Fruit fly (Drosophila melanogaster) whole organism, embryonic: ENCODE results near the gene CG3337.

Experiments
- Atf-2 ChIP-seq: fragments of 200-800 bp; sonication (Bioruptor generic); optimal IDR thresholded peaks from 2 replicates; lab custom pipeline; 2016; ENCODE audit warnings: missing biosample characterization, missing genetic modification characterization
- Bteb2 ChIP-seq: fragments of 200-800 bp; sonication (Bioruptor generic); optimal IDR thresholded peaks from 2 replicates; lab custom pipeline; 2016; ENCODE audit warnings: missing biosample characterization, missing genetic modification characterization
- CG10959 ChIP-seq: fragments of 200-800 bp; sonication (Bioruptor generic); IDR thresholded peaks from 2 replicates; pipeline ENCODE4 v1.3.6; 2022; ENCODE audit warnings: missing biosample characterization, missing genetic modification characterization
- CG11093 ChIP-seq: fragments of 200-800 bp; sonication (Bioruptor generic); IDR thresholded peaks from 3 replicates; pipeline ENCODE4 v1.3.6; 2022; ENCODE audit warnings: missing biosample characterization, missing genetic modification characterization
- CG11398 ChIP-seq: fragments of 200-800 bp; sonication (Bioruptor generic); optimal IDR thresholded peaks from 2 replicates; lab custom pipeline; 2016; ENCODE audit warnings: missing biosample characterization, missing genetic modification characterization
- CG12071 ChIP-seq: fragments of 200-800 bp; sonication (Bioruptor generic); optimal IDR thresholded peaks from 3 replicates; lab custom pipeline; 2018; ENCODE audit warnings: missing biosample characterization, mild to moderate bottlenecking, missing genetic modification characterization
- CG12155 ChIP-seq: fragments of 200-800 bp; sonication (Bioruptor generic); optimal IDR thresholded peaks from 3 replicates; lab custom pipeline; 2016; ENCODE audit warnings: missing biosample characterization, missing genetic modification characterization
- CG12219 ChIP-seq: fragments of 200-800 bp; sonication (Bioruptor generic); optimal IDR thresholded peaks from 3 replicates; lab custom pipeline; 2018; ENCODE audit warnings: missing biosample characterization, mild to moderate bottlenecking, missing genetic modification characterization
- CG12769 ChIP-seq: fragments of 200-800 bp; sonication (Bioruptor generic); optimal IDR thresholded peaks from 2 replicates; lab custom pipeline; 2019; ENCODE audit warnings: missing biosample characterization, mild to moderate bottlenecking, missing genetic modification characterization, moderate library complexity
- CG13296 ChIP-seq: fragments of 200-800 bp; sonication (Bioruptor generic); optimal IDR thresholded peaks from 3 replicates; lab custom pipeline; 2018; ENCODE audit warnings: missing biosample characterization, mild to moderate bottlenecking, missing genetic modification characterization
- CG17568 ChIP-seq: fragments of 200-800 bp; sonication (Bioruptor generic); optimal IDR thresholded peaks from 2 replicates; lab custom pipeline; 2018; ENCODE audit warnings: missing biosample characterization, mild to moderate bottlenecking, missing genetic modification characterization, moderate library complexity
- CG1792 ChIP-seq: fragments of 200-800 bp; sonication (Bioruptor generic); optimal IDR thresholded peaks from 2 replicates; lab custom pipeline; 2016; ENCODE audit warnings: missing biosample characterization, missing genetic modification characterization
- CG18599 ChIP-seq: fragments of 200-800 bp; sonication (Bioruptor generic); optimal IDR thresholded peaks from 3 replicates; lab custom pipeline; 2017; ENCODE audit warnings: missing biosample characterization, missing genetic modification characterization, mild to moderate bottlenecking, moderate library complexity, missing genetic modification reagents
- CG3847 ChIP-seq: fragments of 200-800 bp; sonication (Bioruptor generic); IDR thresholded peaks from 2 replicates; pipeline ENCODE4 v1.3.6; 2022; ENCODE audit warnings: missing biosample characterization, missing genetic modification characterization
- CG4360 ChIP-seq: fragments of 200-800 bp; sonication (Bioruptor generic); IDR thresholded peaks from 2 replicates; pipeline ENCODE4 v1.3.6; 2022; ENCODE audit warnings: missing biosample characterization, missing genetic modification characterization
- CG4617 ChIP-seq: fragments of 200-800 bp; sonication (Bioruptor generic); optimal IDR thresholded peaks from 3 replicates; lab custom pipeline; 2016; ENCODE audit warnings: missing biosample characterization, missing genetic modification characterization, borderline replicate concordance
- CG6272 ChIP-seq: fragments of 200-800 bp; sonication (Bioruptor generic); IDR thresholded peaks from 2 replicates; pipeline ENCODE4 v1.3.6; 2022; ENCODE audit warnings: missing biosample characterization, missing genetic modification characterization
- CG7839 ChIP-seq: fragments of 200-800 bp; sonication (Bioruptor generic); optimal IDR thresholded peaks from 3 replicates; lab custom pipeline; 2018; ENCODE audit warnings: missing biosample characterization, mild to moderate bottlenecking, missing genetic modification characterization, moderate library complexity
- CG7987 ChIP-seq: fragments of 200-800 bp; sonication (Bioruptor generic); optimal IDR thresholded peaks from 2 replicates; lab custom pipeline; 2018; ENCODE audit warnings: missing biosample characterization, mild to moderate bottlenecking, missing genetic modification characterization, moderate library complexity
- CG9609 ChIP-seq: fragments of 200-800 bp; sonication (Bioruptor generic); optimal IDR thresholded peaks from 3 replicates; lab custom pipeline; 2016; ENCODE audit warnings: missing biosample characterization, missing genetic modification characterization
- CG9727 ChIP-seq: fragments of 200-800 bp; sonication (Bioruptor generic); optimal IDR thresholded peaks from 3 replicates; lab custom pipeline; 2017; ENCODE audit warnings: missing biosample characterization, mild to moderate bottlenecking, missing genetic modification characterization
- CG9797 ChIP-seq: fragments of 200-800 bp; sonication (Bioruptor generic); optimal IDR thresholded peaks from 3 replicates; lab custom pipeline; 2018; ENCODE audit warnings: missing biosample characterization, mild to moderate bottlenecking, missing genetic modification characterization
- Dip2 ChIP-seq: fragments of 200-800 bp; sonication (Bioruptor generic); IDR thresholded peaks from 2 replicates; pipeline ENCODE4 v1.3.6; 2022; ENCODE audit warnings: missing biosample characterization, missing genetic modification characterization
- Doc2 ChIP-seq: fragments of 200-800 bp; sonication (Bioruptor generic); IDR thresholded peaks from 2 replicates; pipeline ENCODE4 v1.3.6; 2022; ENCODE audit warnings: missing biosample characterization, missing genetic modification characterization
- Eip74EF ChIP-seq, 2 experiments: fragments of 200-800 bp in 1 of 2; fragments of >200 bp in 1 of 2; sonication (Bioruptor generic) in 1 of 2; optimal IDR thresholded peaks; 2 replicates each; lab custom pipeline; 2017 to 2019; ENCODE audit warnings: missing biosample characterization in 2 of 2, missing genetic modification characterization in 2 of 2, mild to moderate bottlenecking in 1 of 2, moderate library complexity in 1 of 2
- Fer1 ChIP-seq: fragments of 200-800 bp; sonication (Bioruptor generic); optimal IDR thresholded peaks from 2 replicates; lab custom pipeline; 2017; ENCODE audit warnings: missing biosample characterization, mild to moderate bottlenecking, missing genetic modification characterization
- Fer2 ChIP-seq: fragments of 200-800 bp; sonication (Bioruptor generic); optimal IDR thresholded peaks from 2 replicates; lab custom pipeline; 2018; ENCODE audit warnings: missing biosample characterization, mild to moderate bottlenecking, missing genetic modification characterization, moderate library complexity
- Fer3 ChIP-seq: fragments of 200-800 bp; sonication (Bioruptor generic); optimal IDR thresholded peaks from 2 replicates; lab custom pipeline; 2018; ENCODE audit warnings: missing biosample characterization, mild to moderate bottlenecking, missing genetic modification characterization, moderate library complexity
- H15 ChIP-seq: fragments of 200-800 bp; sonication (Bioruptor generic); IDR thresholded peaks from 3 replicates; pipeline ENCODE4 v1.3.6; 2022; ENCODE audit warnings: missing biosample characterization, missing genetic modification characterization
- Hr51 ChIP-seq, 2 experiments: fragments of 200-800 bp; sonication (Bioruptor generic); optimal IDR thresholded peaks; 2 replicates in 1 of 2; 3 replicates in 1 of 2; lab custom pipeline; 2016 to 2018; ENCODE audit warnings: missing biosample characterization in 2 of 2, missing genetic modification characterization in 2 of 2, mild to moderate bottlenecking in 1 of 2, moderate library complexity in 1 of 2
- Nf-YA ChIP-seq: fragments of 200-800 bp; sonication (Bioruptor generic); IDR thresholded peaks from 2 replicates; pipeline ENCODE4 v1.3.6; 2022; ENCODE audit warnings: missing biosample characterization, missing genetic modification characterization
- Sox102F ChIP-seq: fragments of 200-800 bp; sonication (Bioruptor generic); optimal IDR thresholded peaks from 2 replicates; lab custom pipeline; 2018; ENCODE audit warnings: missing biosample characterization, mild to moderate bottlenecking, missing genetic modification characterization, moderate library complexity
- YL-1 ChIP-seq: fragments of 200-800 bp; sonication (Bioruptor generic); optimal IDR thresholded peaks from 3 replicates; lab custom pipeline; 2017; ENCODE audit warnings: missing biosample characterization, mild to moderate bottlenecking, missing genetic modification characterization
- aop ChIP-seq: fragments of 200-800 bp; sonication (Bioruptor generic); IDR thresholded peaks from 2 replicates; pipeline ENCODE4 v1.3.6; 2022; ENCODE audit warnings: missing biosample characterization, missing genetic modification characterization
- bcd ChIP-seq: fragments of 200-800 bp; sonication (Bioruptor generic); optimal IDR thresholded peaks from 2 replicates; lab custom pipeline; 2017; ENCODE audit warnings: missing biosample characterization, mild to moderate bottlenecking, missing genetic modification characterization
- cad ChIP-seq: fragments of >200 bp; optimal IDR thresholded peaks from 2 replicates; lab custom pipeline; 2017; ENCODE audit warnings: missing biosample characterization, missing genetic modification characterization
- dm ChIP-seq: fragments of 200-800 bp; sonication (Bioruptor generic); optimal IDR thresholded peaks from 3 replicates; lab custom pipeline; 2016; ENCODE audit warnings: missing biosample characterization, missing genetic modification characterization
- dmrt11E ChIP-seq: fragments of 200-800 bp; sonication (Bioruptor generic); optimal IDR thresholded peaks from 3 replicates; lab custom pipeline; 2018; ENCODE audit warnings: missing biosample characterization, mild to moderate bottlenecking, missing genetic modification characterization, moderate library complexity
- fd3F ChIP-seq: fragments of 200-800 bp; sonication (Bioruptor generic); optimal IDR thresholded peaks from 2 replicates; lab custom pipeline; 2018; ENCODE audit warnings: missing biosample characterization, mild to moderate bottlenecking, missing genetic modification characterization, moderate library complexity
- ftz-f1 ChIP-seq: fragments of 200-800 bp; sonication (Bioruptor generic); optimal IDR thresholded peaks from 2 replicates; lab custom pipeline; 2016; ENCODE audit warnings: missing biosample characterization, missing genetic modification characterization
- klu ChIP-seq: fragments of 200-800 bp; sonication (Bioruptor generic); IDR thresholded peaks from 2 replicates; pipeline ENCODE4 v1.3.6; 2022; ENCODE audit warnings: missing biosample characterization, missing genetic modification characterization
- nau ChIP-seq: fragments of 200-800 bp; sonication (Bioruptor generic); optimal IDR thresholded peaks from 3 replicates; lab custom pipeline; 2017; ENCODE audit warnings: missing biosample characterization, mild to moderate bottlenecking, missing genetic modification characterization, missing genetic modification reagents
- odd ChIP-seq: fragments of 200-800 bp; sonication (Bioruptor generic); optimal IDR thresholded peaks from 2 replicates; lab custom pipeline; 2017; ENCODE audit warnings: missing biosample characterization, mild to moderate bottlenecking, missing genetic modification characterization
- org-1 ChIP-seq: fragments of 200-800 bp; sonication (Bioruptor generic); optimal IDR thresholded peaks from 2 replicates; lab custom pipeline; 2017; ENCODE audit warnings: missing biosample characterization, missing genetic modification characterization
- pan ChIP-seq, 4 experiments: fragments of >200 bp in 3 of 4; fragments of 200-800 bp in 1 of 4; sonication (Bioruptor generic) in 1 of 4; optimal IDR thresholded peaks in 3 of 4; IDR thresholded peaks in 1 of 4; 2 replicates each; pipeline versions ENCODE4 v1.3.6 to Lab custom; 2017 to 2022; ENCODE audit warnings: missing biosample characterization in 2 of 4, missing genetic modification characterization in 2 of 4, mixed read lengths in 1 of 4
- pb ChIP-seq: fragments of 200-800 bp; sonication (Bioruptor generic); optimal IDR thresholded peaks from 3 replicates; lab custom pipeline; 2016; ENCODE audit warnings: missing biosample characterization, missing genetic modification characterization
- pfk ChIP-seq: fragments of 200-800 bp; sonication (Bioruptor generic); optimal IDR thresholded peaks from 2 replicates; lab custom pipeline; 2018; ENCODE audit warnings: missing biosample characterization, mild to moderate bottlenecking, missing genetic modification characterization, moderate library complexity
- sim ChIP-seq: fragments of 200-800 bp; sonication (Bioruptor generic); IDR thresholded peaks from 2 replicates; pipeline ENCODE4 v1.3.6; 2022; ENCODE audit warnings: missing biosample characterization, missing genetic modification characterization
- tio ChIP-seq: fragments of 200-800 bp; sonication (Bioruptor generic); optimal IDR thresholded peaks from 2 replicates; lab custom pipeline; 2017; ENCODE audit warnings: missing biosample characterization, missing genetic modification characterization, inconsistent platforms
- tup ChIP-seq: fragments of 200-800 bp; sonication (Bioruptor generic); optimal IDR thresholded peaks from 2 replicates; lab custom pipeline; 2016; ENCODE audit warnings: missing biosample characterization, mild to moderate bottlenecking, missing genetic modification characterization, moderate library complexity

CG3337 gene

dm6 chr3R:21176663-21177145 lies 46.7 kb downstream of the CG3337 start (continued):
- TF ChIP-seq CG9727 (GFP tag; lab: Kevin White, UChicago) (peak; percentile 41), org-1 (GFP tag; lab: Kevin White, UChicago) (no peak), Fer2 (tag; lab: Kevin White, UChicago) (no peak), CG12155 (GFP tag; lab: Kevin White, UChicago) (no peak), CG9797 (GFP tag; lab: Kevin White, UChicago) (no peak), pb (GFP tag; lab: Kevin White, UChicago) (no peak), Atf-2 (GFP tag; lab: Kevin White, UChicago) (no peak), tio (no peak), Sox102F (GFP tag; lab: Kevin White, UChicago) (peak; percentile 13), klu (GFP tag; lab: Robert Waterston, UW) (no peak), CG17568 (GFP tag; lab: Kevin White, UChicago) (peak; percentile 34), fd3F (GFP tag; lab: Kevin White, UChicago) (no peak), CG12219 (GFP tag; lab: Kevin White, UChicago) (no peak), CG11093 (GFP tag; lab: Robert Waterston, UW) (no peak), CG4360 (no peak), Fer1 (GFP tag; lab: Kevin White, UChicago) (peak; percentile 36), CG7839 (tag; lab: Kevin White, UChicago) (peak; percentile 21), CG11398 (GFP tag; lab: Kevin White, UChicago) (no peak), bcd (GFP tag; lab: Kevin White, UChicago) (no peak), Bteb2 (GFP tag; lab: Kevin White, UChicago) (no peak), CG9609 (GFP tag; lab: Kevin White, UChicago) (no peak), CG1792 (no peak), nau (GFP tag; lab: Kevin White, UChicago) (peak; percentile 5), tup (GFP tag; lab: Kevin White, UChicago) (no peak), odd (peak; percentile 5), sim (GFP tag; lab: Robert Waterston, UW) (no peak), pfk (GFP tag; lab: Kevin White, UChicago) (no peak), CG10959 (GFP tag; lab: Robert Waterston, UW) (no peak), pan (optimal IDR thresholded peaks at IDR 0.05; lab: Kevin White, UChicago) (no peak), pan (GFP tag; optimal IDR thresholded peaks at IDR 0.05 in 1 of 2, IDR thresholded peaks at IDR 0.05 in 1 of 2) (peak in 1 of 2 experiments; percentile 32), CG12769 (no peak), CG12071 (GFP tag; lab: Kevin White, UChicago) (peak; percentile 57), ftz-f1 (no peak), CG13296 (GFP tag; lab: Kevin White, UChicago) (no peak), Doc2 (no peak), CG7987 (GFP tag; lab: Kevin White, UChicago) (no peak), Nf-YA (GFP tag; lab: Robert Waterston, UW) (no peak), cad (GFP tag; lab: Kevin White, UChicago) (no peak), CG6272 (GFP tag; lab: Robert Waterston, UW) (no peak), Dip2 (GFP tag; lab: Robert Waterston, UW) (no peak), CG3847 (GFP tag; lab: Robert Waterston, UW) (no peak), CG18599 (GFP tag; lab: Kevin White, UChicago) (peak; percentile 76), Fer3 (no peak), CG4617 (GFP tag; lab: Kevin White, UChicago) (no peak), Eip74EF (GFP tag; optimal IDR thresholded peaks at IDR 0.05; lab: Kevin White, UChicago) (peak in 1 of 2 experiments; percentile 16), Hr51 (GFP tag; optimal IDR thresholded peaks at IDR 0.05; lab: Kevin White, UChicago) (peak in 1 of 2 experiments; percentile 3), aop (GFP tag; lab: Robert Waterston, UW) (no peak), dmrt11E (tag; lab: Kevin White, UChicago) (no peak), YL-1 (no peak), dm (GFP tag; lab: Kevin White, UChicago) (no peak), H15 (0 out of 3 replicates have a peak, but pooled peaks have one; percentile 16)
